Worm (Caenorhabditis elegans): ENCODE results near the gene Y46G5A.36.

DNA sequence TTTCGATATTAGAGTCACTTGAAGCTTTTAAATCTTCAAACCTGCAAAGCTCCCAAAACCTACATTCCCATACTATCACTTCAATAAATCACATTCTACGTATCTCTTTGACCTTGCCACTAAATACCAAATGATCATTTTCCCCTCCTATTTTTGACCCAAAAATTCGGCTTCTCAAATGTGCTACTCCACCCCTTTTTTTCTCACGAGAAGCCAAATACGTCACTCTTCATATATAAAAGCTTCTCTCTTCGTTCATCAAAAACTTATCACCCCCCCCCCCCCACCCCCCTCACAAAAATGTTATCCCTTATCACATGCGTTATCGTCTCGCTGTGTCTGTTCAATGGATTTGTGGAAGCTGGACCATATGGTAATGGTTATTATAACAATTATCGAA, 3.3 kb downstream of the Y46G5A.36 start, which contains the start of gene Y46G5A.38:
- no peak for TF ChIP-seq efl-3 (GFP tag; optimal IDR thresholded peaks at IDR 0.05)
- TF ChIP-seq alr-1 (tag; optimal IDR thresholded peaks at IDR 0.05; ENCODE audit: borderline replicate concordance) = no peak
- no peak for TF ChIP-seq ama-1 (optimal IDR thresholded peaks at IDR 0.05)
- TF ChIP-seq nhr-28 (tag; optimal IDR thresholded peaks at IDR 0.05) = no peak
